Worm (Caenorhabditis elegans) whole organism, dauer: ENCODE data around the gene mcu-1.

Experiments used
- unc-62 ChIP-seq: sonication (generic microtip); optimal IDR thresholded peaks from 2 replicates; lab custom pipeline; 2017; ENCODE audit warnings: missing biosample characterization, missing genetic modification reagents, missing genetic modification characterization

Gene mcu-1

ce11 chrIV:5948712-5949111 lies 9.7 kb upstream of the mcu-1 start:
- TF ChIP-seq unc-62 (GFP tag; lab: Kevin White, UChicago), result no peak

DNA sequence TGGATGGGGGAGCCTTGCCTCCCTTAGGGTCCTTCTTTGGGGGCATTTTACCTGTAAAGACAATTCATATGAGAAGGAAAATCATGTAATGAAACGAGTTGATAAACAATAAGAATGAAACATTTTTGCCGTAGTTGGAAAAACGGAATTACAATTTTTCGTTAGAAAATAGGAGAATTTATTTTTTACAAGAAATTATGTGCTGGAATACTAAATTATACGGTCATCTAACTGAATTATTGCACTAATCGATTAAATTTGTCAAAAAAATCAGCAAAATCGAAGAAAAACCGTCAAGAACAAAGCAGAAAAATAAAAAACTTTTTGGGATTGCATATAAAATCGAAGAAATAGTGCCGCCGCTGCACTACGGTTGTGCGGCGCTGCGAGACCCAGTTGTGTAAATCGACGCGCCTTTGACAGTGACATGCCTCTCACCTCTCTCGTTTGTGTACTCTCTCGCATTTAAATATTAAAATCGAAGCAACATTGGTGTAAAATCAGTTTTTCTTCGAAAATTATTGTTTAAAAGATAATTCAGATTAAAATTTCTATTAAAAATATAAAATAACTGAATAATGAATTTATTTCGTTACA lies 8.6 kb upstream of the mcu-1 start, which contains the start of gene rps-25:
rps-25 (minus strand) TSS at position 51 of the 597 bp plus-strand sequence.
- no peak for TF ChIP-seq unc-62 (GFP tag; lab: Kevin White, UChicago)

DNA sequence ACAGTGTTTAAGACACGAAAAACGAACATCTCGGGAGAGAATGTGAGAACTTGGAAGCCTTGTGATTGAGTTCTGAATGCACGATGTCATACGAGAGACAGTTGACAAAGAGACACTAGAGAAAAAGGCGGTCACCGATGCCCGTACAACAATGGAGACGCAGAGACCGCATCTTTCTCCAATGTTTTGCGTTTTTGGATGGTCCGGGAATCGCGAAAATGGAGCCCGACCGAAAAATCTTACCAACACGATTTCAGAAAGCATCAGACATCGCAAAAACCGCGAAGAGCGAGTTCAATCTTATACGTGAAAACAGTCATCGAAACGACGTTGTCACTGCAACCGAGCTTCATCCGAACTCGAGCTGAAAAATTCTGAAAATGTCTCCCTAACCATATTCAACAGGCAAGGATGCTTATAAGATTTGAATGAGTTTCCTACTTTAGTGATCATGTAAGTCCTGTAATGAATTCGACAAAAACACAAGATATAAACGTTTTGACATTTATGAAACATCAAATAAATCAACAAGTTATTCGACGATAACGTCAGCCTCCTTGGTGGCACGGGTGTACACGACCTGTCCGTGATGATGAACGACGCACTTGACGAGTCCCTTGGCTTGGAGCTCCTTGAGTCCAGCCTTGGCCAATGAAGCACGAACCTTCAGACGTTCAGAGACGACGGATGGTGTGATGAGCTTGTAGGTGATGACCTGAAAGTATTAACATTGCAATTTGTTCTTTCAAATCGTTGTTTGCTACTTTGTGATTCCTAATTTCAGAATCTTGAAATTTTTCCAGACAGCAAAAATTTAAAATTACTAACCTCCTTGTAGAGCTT lies 7.8 kb upstream of the mcu-1 start, which contains the start of gene inx-7:
inx-7 (minus strand) TSS at position 37 of the 843 bp plus-strand sequence.
- TF ChIP-seq unc-62 (GFP tag; lab: Kevin White, UChicago), result no peak

DNA sequence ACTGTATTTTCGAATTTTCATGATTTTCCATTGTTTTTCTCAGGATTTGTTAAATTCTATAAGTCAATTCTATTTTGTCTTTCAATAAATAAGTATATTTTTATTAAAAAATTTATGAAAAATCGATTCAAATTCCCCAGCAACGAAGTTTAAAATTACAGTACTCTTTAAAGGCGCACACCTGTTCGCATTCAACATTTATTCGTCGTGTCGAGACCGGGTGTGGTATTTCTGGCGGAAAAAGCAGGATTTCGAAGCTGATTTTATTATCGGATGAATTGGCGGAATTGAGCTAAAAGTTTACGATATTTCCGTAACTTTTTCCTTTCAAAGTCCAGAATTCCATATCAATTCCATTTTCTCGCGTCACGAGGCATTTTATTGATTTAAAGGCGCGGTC lies 6.4 kb upstream of the mcu-1 start:
- TF ChIP-seq unc-62 (GFP tag; lab: Kevin White, UChicago), result no peak

ce11 chrIV:5944172-5944571 lies 5.1 kb upstream of the mcu-1 start:
- no peak for TF ChIP-seq unc-62 (GFP tag; lab: Kevin White, UChicago)

DNA sequence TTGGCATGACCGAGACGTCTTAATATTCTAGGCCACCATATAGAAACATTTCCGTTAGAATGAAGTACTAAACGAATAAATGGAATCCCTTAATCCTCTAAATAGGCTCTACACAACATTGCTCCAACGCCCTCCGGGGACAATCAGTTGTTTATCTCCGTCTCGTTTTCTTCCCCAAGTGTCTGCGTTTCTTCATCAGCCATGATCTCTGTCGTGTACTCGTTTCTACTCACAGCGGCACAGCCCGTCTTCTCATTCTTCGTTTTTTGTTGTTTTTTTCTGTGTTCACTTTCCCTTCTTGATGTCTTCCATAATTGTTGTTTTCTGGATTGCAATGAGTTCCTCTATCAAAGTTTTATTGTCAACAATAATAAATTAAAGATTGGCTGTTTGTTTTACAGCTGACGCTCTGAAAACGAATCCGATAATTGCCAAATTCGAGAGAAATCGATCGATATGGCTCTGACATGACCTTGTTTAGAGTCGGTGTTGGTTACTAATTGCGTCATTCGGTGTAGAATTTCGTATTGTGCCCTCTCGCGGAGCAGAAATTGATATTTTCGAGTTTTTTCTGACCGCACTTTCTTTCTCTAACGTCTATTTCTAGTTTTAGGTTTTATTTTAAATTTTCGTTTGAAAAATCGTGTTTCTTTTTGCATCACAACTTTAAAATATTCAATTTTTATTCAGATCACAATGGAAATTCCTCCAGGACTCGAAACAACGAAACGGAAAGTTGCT lies 2.4 kb upstream of the mcu-1 start, which contains the start of gene pfkb-1.2:
pfkb-1.2 (plus strand) TSS at position 691 of the 741 bp plus-strand sequence.
- TF ChIP-seq unc-62 (GFP tag; lab: Kevin White, UChicago), result no peak

ce11 chrIV:5940608-5941007 lies 1.6 kb upstream of the mcu-1 start:
- no peak for TF ChIP-seq unc-62 (GFP tag; lab: Kevin White, UChicago)

ce11 chrIV:5939908-5940307 lies 878 bp upstream of the mcu-1 start:
- no peak for TF ChIP-seq unc-62 (GFP tag; lab: Kevin White, UChicago)

DNA sequence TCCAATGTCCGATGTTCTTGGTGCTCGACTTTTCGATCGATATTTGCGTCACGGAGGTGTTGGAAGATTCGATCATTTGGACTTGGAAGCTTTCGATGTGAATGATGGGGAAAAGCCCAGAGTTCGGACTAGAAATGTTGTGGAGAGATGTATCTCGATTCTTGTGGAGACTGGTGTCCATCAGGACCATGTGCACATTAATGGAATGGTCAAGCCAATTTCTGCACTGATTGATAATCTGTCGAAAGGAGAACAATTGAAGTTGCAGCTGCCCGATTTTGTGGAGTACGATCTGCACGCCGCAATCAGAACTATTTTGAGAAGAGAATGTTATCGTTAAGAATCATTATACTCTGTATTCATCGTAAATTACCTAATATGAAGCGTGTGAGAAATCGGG lies 1.9 kb downstream of the mcu-1 start:
- no peak for TF ChIP-seq unc-62 (GFP tag; lab: Kevin White, UChicago)

- TF ChIP-seq unc-62 (GFP tag; lab: Kevin White, UChicago), result no peak
Measured at ce11 chrIV:5934046-5934445, 5.0 kb downstream of the mcu-1 start, which contains the start of gene H32C10.1. H32C10.1 (plus strand) TSS chrIV:5934346.

DNA sequence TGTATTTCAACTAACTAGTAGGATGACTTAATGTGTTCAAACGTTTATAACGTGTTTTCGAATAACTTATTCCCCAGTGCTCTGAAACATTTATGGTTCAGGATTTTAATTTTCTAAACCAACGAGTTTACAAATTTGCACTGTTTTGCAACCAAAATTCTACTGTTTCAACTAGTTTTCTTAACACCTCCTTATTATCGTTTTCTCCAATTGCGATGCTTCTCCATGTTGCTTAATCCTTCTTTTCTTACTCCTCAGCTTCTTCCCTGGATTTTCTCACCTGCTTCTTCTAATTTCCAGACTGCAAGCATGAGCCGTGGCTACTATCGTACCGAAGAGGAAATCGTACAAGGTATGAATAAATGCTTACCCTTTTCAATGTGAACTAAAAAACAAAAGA lies 8.7 kb downstream of the mcu-1 start, which contains the start of gene lin-33:
lin-33 (plus strand) TSS at position 301 of the 400 bp plus-strand sequence.
- TF ChIP-seq unc-62 (GFP tag; lab: Kevin White, UChicago), result no peak

- TF ChIP-seq unc-62 (GFP tag; lab: Kevin White, UChicago), result no peak
Measured at ce11 chrIV:5928957-5929356, 10.1 kb downstream of the mcu-1 start.

ce11 chrIV:5927805-5928204 lies 11.2 kb downstream of the mcu-1 start:
- TF ChIP-seq unc-62 (GFP tag; lab: Kevin White, UChicago), result no peak

DNA sequence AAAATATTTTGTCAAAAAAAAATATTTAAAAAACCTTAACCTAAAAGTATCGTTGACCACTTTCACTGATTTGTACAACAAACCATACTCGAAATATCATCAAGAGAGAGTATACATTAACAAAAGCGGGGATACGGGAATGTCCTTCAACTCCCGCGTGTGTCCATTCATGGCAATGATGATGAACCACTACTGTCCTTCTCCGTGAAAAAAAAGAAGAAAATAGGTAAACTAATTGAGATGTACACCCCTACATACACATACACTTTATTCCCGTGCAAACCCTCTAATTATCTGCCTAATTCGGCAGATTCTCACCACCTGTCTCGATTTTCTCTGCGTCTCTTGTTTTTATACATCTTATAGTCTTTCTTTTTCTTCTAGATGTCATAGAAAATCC lies 12.4 kb downstream of the mcu-1 start:
- no peak for TF ChIP-seq unc-62 (GFP tag; lab: Kevin White, UChicago)

- no peak for TF ChIP-seq unc-62 (GFP tag; lab: Kevin White, UChicago)
Measured at ce11 chrIV:5924241-5924640, 14.8 kb downstream of the mcu-1 start.

- no peak for TF ChIP-seq unc-62 (GFP tag; lab: Kevin White, UChicago)
Measured at ce11 chrIV:5923112-5923511, 15.9 kb downstream of the mcu-1 start.
